Fruit fly (Drosophila melanogaster) whole organism, embryonic: Measurements from ENCODE around the gene CG44000.

Experiments used
- Aef1 ChIP-seq: fragments of 200-800 bp; sonication (Bioruptor generic); IDR thresholded peaks from 3 replicates; pipeline ENCODE4 v1.3.6; 2022; ENCODE audit warnings: missing biosample characterization, missing genetic modification characterization
- Atf-2 ChIP-seq: fragments of 200-800 bp; sonication (Bioruptor generic); optimal IDR thresholded peaks from 2 replicates; lab custom pipeline; 2016; ENCODE audit warnings: missing biosample characterization, missing genetic modification characterization
- BtbVII ChIP-seq: fragments of 200-800 bp; sonication (Bioruptor generic); optimal IDR thresholded peaks from 3 replicates; lab custom pipeline; 2017; ENCODE audit warnings: missing biosample characterization, mild to moderate bottlenecking, missing genetic modification characterization
- CG11247 ChIP-seq: fragments of 200-800 bp; sonication (Bioruptor generic); IDR thresholded peaks from 2 replicates; pipeline ENCODE4 v1.3.6; 2022; ENCODE audit warnings: missing biosample characterization, missing genetic modification characterization
- CG12155 ChIP-seq: fragments of 200-800 bp; sonication (Bioruptor generic); optimal IDR thresholded peaks from 3 replicates; lab custom pipeline; 2016; ENCODE audit warnings: missing biosample characterization, missing genetic modification characterization
- CG12219 ChIP-seq: fragments of 200-800 bp; sonication (Bioruptor generic); optimal IDR thresholded peaks from 3 replicates; lab custom pipeline; 2018; ENCODE audit warnings: missing biosample characterization, mild to moderate bottlenecking, missing genetic modification characterization
- CG12236 ChIP-seq: fragments of 200-800 bp; sonication (Bioruptor generic); optimal IDR thresholded peaks from 2 replicates; lab custom pipeline; 2016; ENCODE audit warnings: missing biosample characterization, missing genetic modification characterization
- CG14710 ChIP-seq: fragments of 200-800 bp; sonication (Bioruptor generic); optimal IDR thresholded peaks from 3 replicates; lab custom pipeline; 2019; ENCODE audit warnings: missing biosample characterization, mild to moderate bottlenecking, missing genetic modification characterization, moderate library complexity
- CG1602 ChIP-seq: fragments of 200-800 bp; sonication (Bioruptor generic); optimal IDR thresholded peaks from 3 replicates; lab custom pipeline; 2016; ENCODE audit warnings: missing biosample characterization, missing genetic modification characterization
- CG17359 ChIP-seq: fragments of 200-800 bp; sonication (Bioruptor generic); optimal IDR thresholded peaks from 3 replicates; lab custom pipeline; 2018; ENCODE audit warnings: missing biosample characterization, mild to moderate bottlenecking, missing genetic modification characterization, moderate library complexity
- CG2875 ChIP-seq: fragments of 200-800 bp; sonication (Bioruptor generic); optimal IDR thresholded peaks from 2 replicates; lab custom pipeline; 2017; ENCODE audit warnings: missing biosample characterization, mild to moderate bottlenecking, missing genetic modification characterization, missing genetic modification reagents
- CG30020 ChIP-seq: fragments of 200-800 bp; optimal IDR thresholded peaks from 2 replicates; lab custom pipeline; 2019; ENCODE audit warnings: missing biosample characterization, mild to moderate bottlenecking, missing genetic modification characterization, moderate library complexity
- CG6175 ChIP-seq: fragments of 200-800 bp; sonication (Bioruptor generic); IDR thresholded peaks from 3 replicates; pipeline ENCODE4 v1.3.6; 2022; ENCODE audit warnings: missing biosample characterization, missing genetic modification characterization
- CG6791 ChIP-seq: fragments of 200-800 bp; sonication (Bioruptor generic); IDR thresholded peaks from 3 replicates; pipeline ENCODE4 v1.3.6; 2022; ENCODE audit warnings: missing biosample characterization, missing genetic modification characterization; ENCODE audit not compliant: partially characterized antibody
- Deaf1 ChIP-seq: fragments of 200-800 bp; optimal IDR thresholded peaks from 3 replicates; lab custom pipeline; 2019; ENCODE audit warnings: missing biosample characterization, mild to moderate bottlenecking, missing genetic modification characterization, moderate library complexity
- Drgx ChIP-seq: fragments of 200-800 bp; sonication (Bioruptor generic); IDR thresholded peaks from 2 replicates; pipeline ENCODE4 v1.3.6; 2022; ENCODE audit warnings: missing biosample characterization, missing genetic modification characterization
- E2f2 ChIP-seq: fragments of 200-800 bp; sonication (Bioruptor generic); IDR thresholded peaks from 2 replicates; pipeline ENCODE4 v1.3.6; 2022; ENCODE audit warnings: missing biosample characterization, missing genetic modification characterization
- HLH3B ChIP-seq: fragments of 200-800 bp; sonication (Bioruptor generic); IDR thresholded peaks from 2 replicates; pipeline ENCODE4 v1.3.6; 2022; ENCODE audit warnings: missing biosample characterization, missing genetic modification characterization
- Hmr ChIP-seq: fragments of 200-800 bp; sonication (Bioruptor generic); optimal IDR thresholded peaks from 3 replicates; lab custom pipeline; 2017; ENCODE audit warnings: mild to moderate bottlenecking, missing biosample characterization, missing genetic modification reagents, missing genetic modification characterization
- Kr ChIP-seq: fragments of 200-800 bp; sonication (Bioruptor generic); optimal IDR thresholded peaks from 2 replicates; lab custom pipeline; 2017; ENCODE audit warnings: missing biosample characterization, mild to moderate bottlenecking, missing genetic modification characterization
- Max ChIP-seq: fragments of 200-800 bp; sonication (Bioruptor generic); optimal IDR thresholded peaks from 2 replicates; lab custom pipeline; 2016; ENCODE audit warnings: missing biosample characterization, mild to moderate bottlenecking, missing genetic modification characterization
- Optix ChIP-seq: fragments of 200-800 bp; sonication (Bioruptor generic); IDR thresholded peaks from 3 replicates; pipeline ENCODE4 v1.3.6; 2022; ENCODE audit warnings: missing biosample characterization, missing genetic modification characterization
- PHDP ChIP-seq: fragments of 200-800 bp; sonication (Bioruptor generic); optimal IDR thresholded peaks from 3 replicates; lab custom pipeline; 2018; ENCODE audit warnings: missing biosample characterization, mild to moderate bottlenecking, missing genetic modification characterization, moderate library complexity
- Ptx1 ChIP-seq: fragments of 200-800 bp; sonication (Bioruptor generic); IDR thresholded peaks from 2 replicates; pipeline ENCODE4 v1.3.6; 2022; ENCODE audit warnings: missing biosample characterization, missing genetic modification characterization
- Scr ChIP-seq: fragments of 200-800 bp; sonication (Bioruptor generic); IDR thresholded peaks from 2 replicates; pipeline ENCODE4 v1.3.6; 2022; ENCODE audit warnings: missing biosample characterization, missing genetic modification characterization; ENCODE audit not compliant: partially characterized antibody
- Side ChIP-seq: fragments of 200-800 bp; sonication (Bioruptor generic); optimal IDR thresholded peaks from 2 replicates; lab custom pipeline; 2016; ENCODE audit warnings: missing biosample characterization, missing genetic modification characterization
- Six4 ChIP-seq: fragments of 200-800 bp; sonication (Bioruptor generic); optimal IDR thresholded peaks from 2 replicates; lab custom pipeline; 2016; ENCODE audit warnings: missing biosample characterization, missing genetic modification characterization
- Trl ChIP-seq, 3 experiments: fragments of >200 bp in 2 of 3; fragments of 200-800 bp in 1 of 3; sonication (Bioruptor generic) in 1 of 3; optimal IDR thresholded peaks; 2 replicates in 1 of 3; 3 replicates in 2 of 3; lab custom pipeline; 2016 to 2017; ENCODE audit warnings: missing biosample characterization in 1 of 3, missing genetic modification characterization in 1 of 3
- Usf ChIP-seq: fragments of 200-800 bp; sonication (Bioruptor generic); optimal IDR thresholded peaks from 2 replicates; lab custom pipeline; 2017; ENCODE audit warnings: missing genotype, missing biosample characterization, missing genetic modification characterization
- amos ChIP-seq: fragments of 200-800 bp; sonication (Bioruptor generic); IDR thresholded peaks from 2 replicates; pipeline ENCODE4 v1.3.6; 2022; ENCODE audit warnings: missing biosample characterization, missing genetic modification characterization; ENCODE audit not compliant: partially characterized antibody
- ash1 ChIP-seq: fragments of 200-800 bp; sonication (Bioruptor generic); optimal IDR thresholded peaks from 2 replicates; lab custom pipeline; 2018; ENCODE audit warnings: missing biosample characterization, mild to moderate bottlenecking, missing genetic modification characterization
- bab2 ChIP-seq: fragments of 200-800 bp; sonication (Bioruptor generic); optimal IDR thresholded peaks from 2 replicates; lab custom pipeline; 2016; ENCODE audit warnings: missing biosample characterization, missing genetic modification characterization
- bsh ChIP-seq, 2 experiments: fragments of 200-800 bp; sonication (Bioruptor generic); optimal IDR thresholded peaks; 2 replicates each; lab custom pipeline; 2017 to 2018; ENCODE audit warnings: mild to moderate bottlenecking in 2 of 2, missing biosample characterization in 2 of 2, missing genetic modification characterization in 2 of 2, moderate library complexity in 1 of 2
- btn ChIP-seq: fragments of 200-800 bp; sonication (Bioruptor generic); optimal IDR thresholded peaks from 2 replicates; lab custom pipeline; 2016; ENCODE audit warnings: missing biosample characterization, missing genetic modification characterization
- corto ChIP-seq: fragments of 200-800 bp; sonication (Bioruptor generic); optimal IDR thresholded peaks from 2 replicates; lab custom pipeline; 2016; ENCODE audit warnings: missing biosample characterization, mild to moderate bottlenecking, missing genetic modification characterization, moderate library complexity
- croc ChIP-seq: fragments of 200-800 bp; sonication (Bioruptor generic); conservative IDR thresholded peaks from 3 replicates; pipeline ENCODE4 v1.3.6; 2022; ENCODE audit warnings: missing biosample characterization, missing genetic modification characterization
- danr ChIP-seq: fragments of 200-800 bp; sonication (Bioruptor generic); IDR thresholded peaks from 2 replicates; pipeline ENCODE4 v1.3.6; 2022; ENCODE audit warnings: missing biosample characterization, missing genetic modification characterization
- dm ChIP-seq: fragments of 200-800 bp; sonication (Bioruptor generic); optimal IDR thresholded peaks from 3 replicates; lab custom pipeline; 2016; ENCODE audit warnings: missing biosample characterization, missing genetic modification characterization
- fd102C ChIP-seq: fragments of 200-800 bp; sonication (Bioruptor generic); optimal IDR thresholded peaks from 2 replicates; lab custom pipeline; 2018; ENCODE audit warnings: missing biosample characterization, mild to moderate bottlenecking, missing genetic modification characterization, moderate library complexity
- h ChIP-seq: fragments of >200 bp; optimal IDR thresholded peaks from 2 replicates; lab custom pipeline; 2017
- ham ChIP-seq: fragments of 200-800 bp; sonication (Bioruptor generic); IDR thresholded peaks from 2 replicates; pipeline ENCODE4 v1.3.6; 2022; ENCODE audit warnings: missing biosample characterization, missing genetic modification characterization
- kah ChIP-seq: fragments of 200-800 bp; sonication (Bioruptor generic); optimal IDR thresholded peaks from 2 replicates; lab custom pipeline; 2018; ENCODE audit warnings: missing biosample characterization, mild to moderate bottlenecking, missing genetic modification characterization
- kni ChIP-seq: fragments of 200-800 bp; sonication (Bioruptor generic); optimal IDR thresholded peaks from 3 replicates; lab custom pipeline; 2017; ENCODE audit warnings: mild to moderate bottlenecking, missing biosample characterization, missing genetic modification reagents, missing genetic modification characterization
- org-1 ChIP-seq: fragments of 200-800 bp; sonication (Bioruptor generic); optimal IDR thresholded peaks from 2 replicates; lab custom pipeline; 2017; ENCODE audit warnings: missing biosample characterization, missing genetic modification characterization
- prd ChIP-seq, 3 experiments: fragments of >200 bp in 2 of 3; fragments of 200-800 bp in 1 of 3; sonication (Bioruptor generic) in 1 of 3; optimal IDR thresholded peaks in 2 of 3; IDR thresholded peaks in 1 of 3; 2 replicates in 2 of 3; 3 replicates in 1 of 3; pipeline versions ENCODE4 v1.3.6 to Lab custom; 2017 to 2022; ENCODE audit warnings: missing biosample characterization in 1 of 3, missing genetic modification characterization in 1 of 3
- ranshi ChIP-seq: fragments of 200-800 bp; sonication (Bioruptor generic); IDR thresholded peaks from 2 replicates; pipeline ENCODE4 v1.3.6; 2022; ENCODE audit warnings: missing biosample characterization, missing genetic modification characterization
- rib ChIP-seq: fragments of 200-800 bp; sonication (Bioruptor generic); IDR thresholded peaks from 2 replicates; pipeline ENCODE4 v1.3.6; 2022; ENCODE audit warnings: missing biosample characterization, missing genetic modification characterization
- sqz ChIP-seq: fragments of 200-800 bp; sonication (Bioruptor generic); optimal IDR thresholded peaks from 3 replicates; lab custom pipeline; 2018; ENCODE audit warnings: missing biosample characterization, mild to moderate bottlenecking, missing genetic modification characterization
- toy ChIP-seq: fragments of 200-800 bp; sonication (Bioruptor generic); IDR thresholded peaks from 2 replicates; pipeline ENCODE4 v1.3.6; 2022; ENCODE audit warnings: missing biosample characterization, missing genetic modification characterization

CG44000 gene

DNA sequence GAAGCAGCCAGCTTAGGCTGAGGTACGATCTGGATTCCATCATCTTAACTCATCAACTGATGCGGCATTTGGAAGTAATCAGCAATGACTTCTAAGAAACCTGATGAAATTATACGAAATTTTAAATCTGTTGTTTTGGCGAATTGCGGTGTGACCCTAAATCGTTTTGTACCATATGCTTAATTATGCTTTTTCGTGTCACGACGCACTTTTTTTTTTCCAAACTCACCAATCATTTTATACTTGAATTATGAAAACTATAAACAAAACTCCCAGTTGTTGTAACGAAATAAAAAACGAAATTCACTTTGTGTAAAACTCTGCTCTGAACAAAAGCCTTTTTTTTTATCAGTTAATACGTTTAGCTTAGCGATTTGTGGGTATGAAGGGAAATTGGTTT lies 15.0 kb downstream of the CG44000 start, which contains the start of gene Nepl3 (continued):
- TF ChIP-seq rib (GFP tag; lab: Robert Waterston, UW) (no peak), ranshi (no peak), CG1602 (GFP tag; lab: Kevin White, UChicago) (no peak), Scr (GFP tag; lab: Robert Waterston, UW) (peak; percentile 69), amos (GFP tag; lab: Robert Waterston, UW) (peak; percentile 51; the same call in 1 of the 2 replicates), Aef1 (GFP tag; lab: Robert Waterston, UW) (no peak), kni (no peak), Max (no peak), dm (GFP tag; lab: Kevin White, UChicago) (no peak), h (lab: Kevin White, UChicago) (no peak), PHDP (tag; lab: Kevin White, UChicago) (no peak), CG14710 (no peak), ham (no peak), ash1 (GFP tag; lab: Kevin White, UChicago) (no peak), Atf-2 (GFP tag; lab: Kevin White, UChicago) (no peak), CG2875 (GFP tag; lab: Kevin White, UChicago) (no peak)

- peak; percentile 71 for TF ChIP-seq CG12155 (GFP tag; lab: Kevin White, UChicago)
- TF ChIP-seq CG17359 (tag; lab: Kevin White, UChicago): peak; percentile 53
- no peak for TF ChIP-seq fd102C
- peak; percentile 46 for TF ChIP-seq Six4 (GFP tag; lab: Kevin White, UChicago)
- no peak for TF ChIP-seq btn (GFP tag; lab: Kevin White, UChicago)
- no peak for TF ChIP-seq kah
- no peak for TF ChIP-seq CG6791 (GFP tag; lab: Robert Waterston, UW)
- TF ChIP-seq CG12219 (GFP tag; lab: Kevin White, UChicago): no peak
- TF ChIP-seq org-1 (GFP tag; lab: Kevin White, UChicago): no peak
- TF ChIP-seq prd (optimal IDR thresholded peaks at IDR 0.05; lab: Kevin White, UChicago): no peak
- peak; percentile 50 for TF ChIP-seq prd (GFP tag; IDR thresholded peaks at IDR 0.05; lab: Robert Waterston, UW)
- TF ChIP-seq CG30020 (tag; lab: Kevin White, UChicago): peak; percentile 65
- no peak for TF ChIP-seq corto
- TF ChIP-seq CG11247 (GFP tag; lab: Robert Waterston, UW): no peak
- TF ChIP-seq Ptx1: peak; percentile 58
- TF ChIP-seq Hmr (GFP tag; lab: Kevin White, UChicago): peak; percentile 53
- TF ChIP-seq bsh (GFP tag; optimal IDR thresholded peaks at IDR 0.05; lab: Kevin White, UChicago): peak in 1 of 2 experiments; percentile 41
- no peak for TF ChIP-seq Drgx
- peak; percentile 26 for TF ChIP-seq Deaf1 (tag; lab: Kevin White, UChicago)
- peak; percentile 21; the same call in 1 of the 3 replicates for TF ChIP-seq croc (GFP tag; lab: Robert Waterston, UW)
- TF ChIP-seq CG12236: no peak
- TF ChIP-seq E2f2 (GFP tag; lab: Robert Waterston, UW): peak; percentile 85
- TF ChIP-seq toy (GFP tag; lab: Robert Waterston, UW): no peak
- TF ChIP-seq sqz: no peak
- TF ChIP-seq Usf (GFP tag; lab: Kevin White, UChicago): peak; percentile 7
- peak; percentile 49 for TF ChIP-seq bab2 (GFP tag; lab: Kevin White, UChicago)
- no peak for TF ChIP-seq Trl (optimal IDR thresholded peaks at IDR 0.05; lab: Kevin White, UChicago)
- TF ChIP-seq Trl (GFP tag; optimal IDR thresholded peaks at IDR 0.05; lab: Kevin White, UChicago): peak; percentile 54
- peak; percentile 31; the same call in 1 of the 2 replicates for TF ChIP-seq HLH3B (GFP tag; lab: Robert Waterston, UW)
- no peak for TF ChIP-seq Kr (GFP tag; lab: Kevin White, UChicago)
- TF ChIP-seq Side (GFP tag; lab: Kevin White, UChicago): no peak
- no peak for TF ChIP-seq danr
- TF ChIP-seq Optix (GFP tag; lab: Robert Waterston, UW): no peak
- no peak for TF ChIP-seq CG6175
- no peak for TF ChIP-seq ham
- peak; percentile 24 for TF ChIP-seq BtbVII (GFP tag; lab: Kevin White, UChicago)
Measured at dm6 chr2L:5059645-5060254, 16.7 kb downstream of the CG44000 start, which contains the start of gene Rpn11. Gene Rpn11, minus strand, starts transcription at chr2L:5059790.
